Fruit fly (Drosophila melanogaster) whole organism, embryonic: ENCODE measurements around the gene ECSIT.

ENCODE experiments used
- Antp ChIP-seq: fragments of 200-800 bp; sonication (Bioruptor generic); optimal IDR thresholded peaks from 3 replicates; lab custom pipeline; 2016; ENCODE audit warnings: missing biosample characterization, missing genetic modification characterization
- BtbVII ChIP-seq: fragments of 200-800 bp; sonication (Bioruptor generic); optimal IDR thresholded peaks from 3 replicates; lab custom pipeline; 2017; ENCODE audit warnings: missing biosample characterization, mild to moderate bottlenecking, missing genetic modification characterization
- CG10654 ChIP-seq: fragments of 200-800 bp; sonication (Bioruptor generic); optimal IDR thresholded peaks from 2 replicates; lab custom pipeline; 2016; ENCODE audit warnings: missing biosample characterization, missing genetic modification characterization
- CG11696 ChIP-seq: fragments of 200-800 bp; sonication (Bioruptor generic); IDR thresholded peaks from 2 replicates; pipeline ENCODE4 v1.3.6; 2022; ENCODE audit warnings: missing biosample characterization, missing genetic modification characterization
- CG13624 ChIP-seq: fragments of 200-800 bp; sonication (Bioruptor generic); optimal IDR thresholded peaks from 2 replicates; lab custom pipeline; 2016; ENCODE audit warnings: missing biosample characterization, missing genetic modification characterization
- CG14860 ChIP-seq: fragments of 200-800 bp; sonication (Bioruptor generic); IDR thresholded peaks from 3 replicates; pipeline ENCODE4 v1.3.6; 2022; ENCODE audit warnings: missing biosample characterization, missing genetic modification characterization; ENCODE audit not compliant: partially characterized antibody
- CG15073 ChIP-seq: fragments of 200-800 bp; sonication (Bioruptor generic); optimal IDR thresholded peaks from 2 replicates; lab custom pipeline; 2016; ENCODE audit warnings: missing biosample characterization, missing genetic modification characterization
- CG17359 ChIP-seq: fragments of 200-800 bp; sonication (Bioruptor generic); optimal IDR thresholded peaks from 3 replicates; lab custom pipeline; 2018; ENCODE audit warnings: missing biosample characterization, mild to moderate bottlenecking, missing genetic modification characterization, moderate library complexity
- CG17361 ChIP-seq: fragments of 200-800 bp; sonication (Bioruptor generic); IDR thresholded peaks from 3 replicates; pipeline ENCODE4 v1.3.6; 2022; ENCODE audit warnings: missing biosample characterization, missing genetic modification characterization
- CG18011 ChIP-seq: fragments of 200-800 bp; sonication (Bioruptor generic); optimal IDR thresholded peaks from 2 replicates; lab custom pipeline; 2017; ENCODE audit warnings: missing biosample characterization, missing genetic modification characterization, mild to moderate bottlenecking, moderate library complexity, missing genotype
- CG3065 ChIP-seq: fragments of 200-800 bp; sonication (Bioruptor generic); optimal IDR thresholded peaks from 2 replicates; lab custom pipeline; 2016; ENCODE audit warnings: missing biosample characterization, missing genetic modification characterization
- CG32532 ChIP-seq: fragments of 200-800 bp; sonication (Bioruptor generic); IDR thresholded peaks from 2 replicates; pipeline ENCODE4 v1.3.6; 2022; ENCODE audit warnings: missing biosample characterization, missing genetic modification characterization
- CG33557 ChIP-seq: fragments of 200-800 bp; sonication (Bioruptor generic); optimal IDR thresholded peaks from 2 replicates; lab custom pipeline; 2019; ENCODE audit warnings: missing biosample characterization, mild to moderate bottlenecking, missing genetic modification characterization, moderate library complexity
- CG42726 ChIP-seq: fragments of 200-800 bp; sonication (Bioruptor generic); IDR thresholded peaks from 2 replicates; pipeline ENCODE4 v1.3.6; 2022; ENCODE audit warnings: missing biosample characterization, missing genetic modification characterization; ENCODE audit not compliant: partially characterized antibody
- CG4424 ChIP-seq: fragments of 200-800 bp; sonication (Bioruptor generic); optimal IDR thresholded peaks from 3 replicates; lab custom pipeline; 2016; ENCODE audit warnings: missing biosample characterization, missing genetic modification characterization
- CG6254 ChIP-seq: fragments of 200-800 bp; sonication (Bioruptor generic); optimal IDR thresholded peaks from 3 replicates; lab custom pipeline; 2017; ENCODE audit warnings: mild to moderate bottlenecking, missing biosample characterization, missing genetic modification reagents, missing genetic modification characterization
- CG6654 ChIP-seq: fragments of 200-800 bp; sonication (Bioruptor generic); optimal IDR thresholded peaks from 2 replicates; lab custom pipeline; 2017; ENCODE audit warnings: missing biosample characterization, mild to moderate bottlenecking, missing genetic modification characterization
- CG6683 ChIP-seq: fragments of 200-800 bp; sonication (Bioruptor generic); optimal IDR thresholded peaks from 2 replicates; lab custom pipeline; 2017; ENCODE audit warnings: missing biosample characterization, mild to moderate bottlenecking, missing genetic modification characterization, missing genetic modification reagents
- CG6791 ChIP-seq: fragments of 200-800 bp; sonication (Bioruptor generic); IDR thresholded peaks from 3 replicates; pipeline ENCODE4 v1.3.6; 2022; ENCODE audit warnings: missing biosample characterization, missing genetic modification characterization; ENCODE audit not compliant: partially characterized antibody
- CG7839 ChIP-seq: fragments of 200-800 bp; sonication (Bioruptor generic); optimal IDR thresholded peaks from 3 replicates; lab custom pipeline; 2018; ENCODE audit warnings: missing biosample characterization, mild to moderate bottlenecking, missing genetic modification characterization, moderate library complexity
- CG8944 ChIP-seq: fragments of 200-800 bp; sonication (Bioruptor generic); optimal IDR thresholded peaks from 3 replicates; lab custom pipeline; 2016; ENCODE audit warnings: missing biosample characterization, missing genetic modification characterization
- CG9876 ChIP-seq: fragments of 200-800 bp; sonication (Bioruptor generic); optimal IDR thresholded peaks from 2 replicates; lab custom pipeline; 2016; ENCODE audit warnings: missing biosample characterization, missing genetic modification characterization
- D19B ChIP-seq: fragments of 200-800 bp; sonication (Bioruptor generic); optimal IDR thresholded peaks from 2 replicates; lab custom pipeline; 2017; ENCODE audit warnings: missing biosample characterization, mild to moderate bottlenecking, missing genetic modification characterization
- Dp ChIP-seq: fragments of 200-800 bp; sonication (Bioruptor generic); optimal IDR thresholded peaks from 2 replicates; lab custom pipeline; 2018; ENCODE audit warnings: missing biosample characterization, mild to moderate bottlenecking, missing genetic modification characterization, moderate library complexity
- E2f1 ChIP-seq: fragments of 200-800 bp; sonication (Bioruptor generic); IDR thresholded peaks from 2 replicates; pipeline ENCODE4 v1.3.6; 2022; ENCODE audit warnings: missing biosample characterization, missing genetic modification characterization
- ERR ChIP-seq: fragments of 200-800 bp; sonication (Bioruptor generic); optimal IDR thresholded peaks from 2 replicates; lab custom pipeline; 2016; ENCODE audit warnings: missing biosample characterization, missing genetic modification characterization
- Eip74EF ChIP-seq, 2 experiments: fragments of 200-800 bp in 1 of 2; fragments of >200 bp in 1 of 2; sonication (Bioruptor generic) in 1 of 2; optimal IDR thresholded peaks; 2 replicates each; lab custom pipeline; 2017 to 2019; ENCODE audit warnings: missing biosample characterization in 2 of 2, missing genetic modification characterization in 2 of 2, mild to moderate bottlenecking in 1 of 2, moderate library complexity in 1 of 2
- Ets65A ChIP-seq: fragments of 200-800 bp; sonication (Bioruptor generic); peaks from one replicate; lab custom pipeline; 2016; ENCODE audit warnings: missing biosample characterization, missing genetic modification characterization
- Hand ChIP-seq: fragments of 200-800 bp; sonication (Bioruptor generic); optimal IDR thresholded peaks from 2 replicates; lab custom pipeline; 2017; ENCODE audit warnings: mild to moderate bottlenecking, missing biosample characterization, missing genetic modification reagents, missing genetic modification characterization
- Hr78 ChIP-seq, 2 experiments: fragments of 200-800 bp in 1 of 2; fragments of >200 bp in 1 of 2; sonication (Bioruptor generic) in 1 of 2; optimal IDR thresholded peaks; 2 replicates each; lab custom pipeline; 2017 to 2019; ENCODE audit warnings: missing biosample characterization in 2 of 2, missing genetic modification characterization in 2 of 2, mild to moderate bottlenecking in 1 of 2, moderate library complexity in 1 of 2
- Hsf ChIP-seq: fragments of 200-800 bp; sonication (Bioruptor generic); optimal IDR thresholded peaks from 3 replicates; lab custom pipeline; 2016; ENCODE audit warnings: missing biosample characterization, missing genetic modification characterization
- Max ChIP-seq: fragments of 200-800 bp; sonication (Bioruptor generic); optimal IDR thresholded peaks from 2 replicates; lab custom pipeline; 2016; ENCODE audit warnings: missing biosample characterization, mild to moderate bottlenecking, missing genetic modification characterization
- Poxn ChIP-seq: fragments of 200-800 bp; sonication (Bioruptor generic); IDR thresholded peaks from 2 replicates; pipeline ENCODE4 v1.3.6; 2022; ENCODE audit warnings: missing biosample characterization, missing genetic modification characterization
- ab ChIP-seq: fragments of 200-800 bp; sonication (Bioruptor generic); optimal IDR thresholded peaks from 2 replicates; lab custom pipeline; 2016; ENCODE audit warnings: missing biosample characterization, missing genetic modification characterization
- cg ChIP-seq: fragments of 200-800 bp; sonication (Bioruptor generic); optimal IDR thresholded peaks from 3 replicates; lab custom pipeline; 2019; ENCODE audit warnings: missing biosample characterization, mild to moderate bottlenecking, missing genetic modification characterization, moderate library complexity
- dysf ChIP-seq: fragments of 200-800 bp; sonication (Bioruptor generic); IDR thresholded peaks from 3 replicates; pipeline ENCODE4 v1.3.6; 2022; ENCODE audit warnings: missing biosample characterization, missing genetic modification characterization
- ems ChIP-seq: fragments of 200-800 bp; sonication (Bioruptor generic); optimal IDR thresholded peaks from 3 replicates; lab custom pipeline; 2016; ENCODE audit warnings: missing biosample characterization, missing genetic modification characterization
- eve ChIP-seq, 2 experiments: fragments of >200 bp; optimal IDR thresholded peaks; 2 replicates each; lab custom pipeline; 2017; ENCODE audit warnings: missing biosample characterization in 2 of 2, missing genetic modification characterization in 2 of 2
- eyg ChIP-seq: fragments of 200-800 bp; sonication (Bioruptor generic); optimal IDR thresholded peaks from 3 replicates; lab custom pipeline; 2016; ENCODE audit warnings: missing biosample characterization, missing genetic modification characterization
- fd64A ChIP-seq: fragments of 200-800 bp; sonication (Bioruptor generic); optimal IDR thresholded peaks from 3 replicates; lab custom pipeline; 2018; ENCODE audit warnings: missing biosample characterization, mild to moderate bottlenecking, missing genetic modification characterization
- hbn ChIP-seq: fragments of 200-800 bp; sonication (Bioruptor generic); IDR thresholded peaks from 2 replicates; pipeline ENCODE4 v1.3.6; 2022; ENCODE audit warnings: missing biosample characterization, missing genetic modification characterization; ENCODE audit not compliant: partially characterized antibody
- hth ChIP-seq: fragments of >200 bp; optimal IDR thresholded peaks from 2 replicates; lab custom pipeline; 2017; ENCODE audit warnings: inconsistent platforms
- onecut ChIP-seq: fragments of 200-800 bp; sonication (Bioruptor generic); IDR thresholded peaks from 2 replicates; pipeline ENCODE4 v1.3.6; 2022; ENCODE audit warnings: missing biosample characterization, missing genetic modification characterization
- repo ChIP-seq: fragments of 200-800 bp; sonication (Bioruptor generic); optimal IDR thresholded peaks from 2 replicates; lab custom pipeline; 2016; ENCODE audit warnings: missing biosample characterization, missing genetic modification characterization
- sim ChIP-seq: fragments of 200-800 bp; sonication (Bioruptor generic); IDR thresholded peaks from 2 replicates; pipeline ENCODE4 v1.3.6; 2022; ENCODE audit warnings: missing biosample characterization, missing genetic modification characterization
- slou ChIP-seq: fragments of 200-800 bp; sonication (Bioruptor generic); optimal IDR thresholded peaks from 3 replicates; lab custom pipeline; 2016; ENCODE audit warnings: missing biosample characterization, missing genetic modification characterization
- stc ChIP-seq: fragments of 200-800 bp; sonication (Bioruptor generic); IDR thresholded peaks from 2 replicates; pipeline ENCODE4 v1.3.6; 2022; ENCODE audit warnings: missing biosample characterization, missing genetic modification characterization
- tin ChIP-seq: fragments of 200-800 bp; sonication (Bioruptor generic); optimal IDR thresholded peaks from 3 replicates; lab custom pipeline; 2016; ENCODE audit warnings: missing biosample characterization, missing genetic modification characterization
- tna ChIP-seq: fragments of 200-800 bp; sonication (Bioruptor generic); IDR thresholded peaks from 2 replicates; pipeline ENCODE4 v1.3.6; 2022; ENCODE audit warnings: missing biosample characterization, missing genetic modification characterization; ENCODE audit not compliant: partially characterized antibody
- unc-4 ChIP-seq: fragments of 200-800 bp; sonication (Bioruptor generic); IDR thresholded peaks from 2 replicates; pipeline ENCODE4 v1.3.6; 2022; ENCODE audit warnings: missing biosample characterization, missing genetic modification characterization; ENCODE audit not compliant: partially characterized antibody

Gene ECSIT

DNA sequence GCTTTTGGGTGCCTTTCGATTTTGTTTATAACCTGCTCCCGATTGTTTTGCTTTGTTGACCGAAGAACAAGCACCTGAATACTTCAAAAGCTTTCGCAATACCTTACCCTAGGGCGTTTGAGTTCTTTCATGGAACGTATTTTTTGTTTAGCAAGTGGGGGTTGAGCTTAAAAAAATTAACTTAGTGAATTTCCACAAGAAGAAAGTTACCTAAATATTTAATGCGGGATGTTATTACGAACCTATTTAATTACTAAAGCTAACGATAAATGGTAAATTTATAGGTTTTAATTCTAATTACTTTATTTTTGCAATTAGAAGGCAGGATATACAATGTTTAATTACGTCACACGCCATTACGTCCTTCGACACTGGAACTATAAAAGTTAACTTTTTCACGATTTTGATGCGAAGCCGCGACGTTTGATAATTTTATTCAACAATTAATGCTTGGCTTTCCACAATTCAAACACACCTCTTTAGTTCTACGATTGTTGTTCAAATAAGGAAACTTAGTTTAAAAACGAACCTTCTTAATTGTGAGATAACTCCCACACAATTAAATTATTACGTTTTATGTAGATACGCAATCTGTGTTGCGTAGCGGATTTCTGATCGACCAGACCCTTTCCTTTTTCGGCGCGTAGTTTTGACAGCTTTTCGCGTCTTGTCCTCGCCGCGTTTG, 5.0 kb downstream of the ECSIT start (continued):
- TF ChIP-seq CG17361 = peak; percentile 69; the same call in 2 of the 3 replicates
- TF ChIP-seq ems (GFP tag; lab: Kevin White, UChicago) = peak; percentile 3
- TF ChIP-seq Antp (GFP tag; lab: Kevin White, UChicago) = peak; percentile 32
- no peak for TF ChIP-seq CG33557
- no peak for TF ChIP-seq ab (GFP tag; lab: Kevin White, UChicago)
- no peak for TF ChIP-seq CG9876
- TF ChIP-seq CG6791 (GFP tag; lab: Robert Waterston, UW) = no peak
- no peak for TF ChIP-seq Hand (GFP tag; lab: Kevin White, UChicago)
- TF ChIP-seq sim (GFP tag; lab: Robert Waterston, UW) = no peak
- no peak for TF ChIP-seq hbn (GFP tag; lab: Robert Waterston, UW)
- TF ChIP-seq hth (lab: Kevin White, UChicago) = no peak
- no peak for TF ChIP-seq onecut (GFP tag; lab: Robert Waterston, UW)
- TF ChIP-seq CG8944 = no peak
- TF ChIP-seq Hsf = peak; percentile 22
- TF ChIP-seq tin = no peak
- TF ChIP-seq ERR (GFP tag; lab: Kevin White, UChicago) = no peak
- TF ChIP-seq Ets65A (GFP tag; lab: Kevin White, UChicago) = peak; percentile 91
- peak; percentile 48 for TF ChIP-seq CG7839
- 0 out of 2 replicates have a peak, but pooled peaks have one; percentile 26 for TF ChIP-seq Poxn
- no peak for TF ChIP-seq CG10654 (GFP tag; lab: Kevin White, UChicago)
- peak; percentile 51 for TF ChIP-seq D19B
- TF ChIP-seq Dp (GFP tag; lab: Kevin White, UChicago) = no peak
- peak; percentile 31; the same call in 1 of the 2 replicates for TF ChIP-seq CG11696 (GFP tag; lab: Robert Waterston, UW)
- peak; percentile 22 for TF ChIP-seq slou (GFP tag; lab: Kevin White, UChicago)
- TF ChIP-seq CG4424 = peak; percentile 1
- TF ChIP-seq CG14860 = no peak
- TF ChIP-seq tna = no peak
- no peak for TF ChIP-seq CG6254 (GFP tag; lab: Kevin White, UChicago)
- peak; percentile 25 for TF ChIP-seq CG6654 (GFP tag; lab: Kevin White, UChicago)
- no peak for TF ChIP-seq Hr78 (GFP tag; optimal IDR thresholded peaks at IDR 0.05; lab: Kevin White, UChicago)
- TF ChIP-seq E2f1 (GFP tag; lab: Robert Waterston, UW) = no peak
- TF ChIP-seq CG15073 = no peak
- TF ChIP-seq Eip74EF (GFP tag; optimal IDR thresholded peaks at IDR 0.05; lab: Kevin White, UChicago) = no peak
- peak; percentile 36 for TF ChIP-seq BtbVII
- TF ChIP-seq repo = no peak
- no peak for TF ChIP-seq CG6683 (GFP tag; lab: Kevin White, UChicago)
- TF ChIP-seq Max (GFP tag; lab: Kevin White, UChicago) = no peak
- TF ChIP-seq fd64A (GFP tag; lab: Kevin White, UChicago) = no peak
- TF ChIP-seq unc-4 (GFP tag; lab: Robert Waterston, UW) = no peak
- peak; percentile 8 for TF ChIP-seq eyg (GFP tag; lab: Kevin White, UChicago)
- TF ChIP-seq CG42726 (GFP tag; lab: Robert Waterston, UW) = no peak
- no peak for TF ChIP-seq CG18011 (GFP tag; lab: Kevin White, UChicago)
- TF ChIP-seq CG3065 (GFP tag; lab: Kevin White, UChicago) = no peak
- peak; percentile 17 for TF ChIP-seq CG17359 (tag; lab: Kevin White, UChicago)
- no peak for TF ChIP-seq stc (GFP tag; lab: Robert Waterston, UW)
- no peak for TF ChIP-seq eve (GFP tag; optimal IDR thresholded peaks at IDR 0.05; lab: Kevin White, UChicago)
- no peak for TF ChIP-seq cg (GFP tag; lab: Kevin White, UChicago)
- TF ChIP-seq CG32532 (GFP tag; lab: Robert Waterston, UW) = peak; percentile 71
- peak; percentile 39 for TF ChIP-seq CG13624 (GFP tag; lab: Kevin White, UChicago)
- TF ChIP-seq dysf = no peak; the same call in 1 of the 3 replicates
